Worm (Caenorhabditis elegans) whole organism, dauer: Measurements from ENCODE around the gene cbd-1.
"Not testable (repeated sequence)": the region's sequence is repeated elsewhere in the genome, so short reads cannot be mapped to it uniquely, and the experiment has no call there.

Source experiments
- unc-62 ChIP-seq: sonication (generic microtip); optimal IDR thresholded peaks from 2 replicates; lab custom pipeline; 2017; ENCODE audit warnings: missing biosample characterization, missing genetic modification reagents, missing genetic modification characterization

cbd-1 gene

DNA sequence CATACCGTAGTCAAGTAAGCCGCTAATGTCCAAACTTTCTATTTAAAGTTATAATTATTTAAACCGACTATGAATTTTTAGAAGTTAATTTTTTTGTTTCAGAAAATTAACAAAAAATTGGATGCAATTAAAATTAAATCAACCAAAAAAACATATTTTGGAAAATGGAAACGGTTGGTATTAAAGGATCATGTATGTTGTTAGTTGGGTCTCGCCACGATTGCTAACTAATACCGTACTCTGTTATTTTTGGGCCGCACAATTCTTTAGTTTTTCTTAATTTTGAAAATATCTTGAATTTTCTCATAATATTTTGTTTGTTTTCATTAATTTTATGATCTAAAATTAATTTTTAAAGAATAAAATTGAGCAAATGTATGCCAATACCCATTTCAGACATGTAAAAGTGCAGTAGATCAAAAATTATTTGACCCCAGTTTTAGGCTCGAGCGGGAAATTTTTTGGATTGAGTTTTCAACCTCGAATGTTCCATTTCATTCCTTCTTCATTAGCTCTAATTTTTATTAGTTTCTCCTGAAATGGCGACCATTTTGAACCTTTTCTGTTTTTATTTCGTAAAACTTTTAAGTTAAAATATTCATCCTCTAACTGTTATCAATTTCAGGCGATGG, at the start of gene cbd-1:
Gene cbd-1, plus strand, starts transcription at position 626 of the 632 bp plus-strand sequence.
- no peak for TF ChIP-seq unc-62 (GFP tag; lab: Kevin White, UChicago)

- TF ChIP-seq unc-62 (GFP tag; lab: Kevin White, UChicago): no peak
Observed at ce11 chrIV:11323666-11324065, 49.1 kb upstream of the cbd-1 start.

- not testable (repeated sequence) for TF ChIP-seq unc-62 (GFP tag; lab: Kevin White, UChicago)
Observed at ce11 chrIV:11324741-11325140, 48.0 kb upstream of the cbd-1 start, which contains the start of gene his-48. Gene his-48 (plus strand): TSS chrIV:11324745.

ce11 chrIV:11326939-11327565, 45.7 kb upstream of the cbd-1 start, which contains the start of gene B0035.21:
Gene B0035.21 (plus strand): TSS chrIV:11327260.
- no peak for TF ChIP-seq unc-62 (GFP tag; lab: Kevin White, UChicago)

- TF ChIP-seq unc-62 (GFP tag; lab: Kevin White, UChicago): no peak
Observed at ce11 chrIV:11329269-11329668, 43.5 kb upstream of the cbd-1 start, which contains the start of gene leo-1. Gene leo-1 (minus strand): TSS chrIV:11329369.

ce11 chrIV:11332751-11333150, 40.0 kb upstream of the cbd-1 start, which contains the start of gene sart-3:
Gene sart-3 (minus strand): TSS chrIV:11332969.
- TF ChIP-seq unc-62 (GFP tag; lab: Kevin White, UChicago): no peak

DNA sequence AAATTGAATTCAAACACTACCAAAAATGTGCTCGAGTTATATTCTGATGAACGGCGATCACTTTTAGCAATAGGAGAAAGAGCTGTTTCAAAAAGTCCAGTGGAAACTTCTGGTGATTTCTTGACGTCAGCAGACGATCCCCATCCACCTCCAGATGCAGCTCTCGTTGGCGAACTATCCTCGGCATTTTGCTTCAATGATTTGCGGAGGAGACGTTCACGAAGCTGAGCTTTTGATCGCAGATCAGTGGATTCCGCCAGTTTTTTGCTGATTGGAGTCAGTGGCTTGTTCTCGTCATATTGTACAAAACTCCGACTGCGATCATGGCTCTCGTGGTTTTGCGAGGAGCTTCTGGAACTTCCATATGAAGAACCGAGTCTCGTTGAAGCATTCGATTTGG, 36.6 kb upstream of the cbd-1 start:
- TF ChIP-seq unc-62 (GFP tag; lab: Kevin White, UChicago): no peak

DNA sequence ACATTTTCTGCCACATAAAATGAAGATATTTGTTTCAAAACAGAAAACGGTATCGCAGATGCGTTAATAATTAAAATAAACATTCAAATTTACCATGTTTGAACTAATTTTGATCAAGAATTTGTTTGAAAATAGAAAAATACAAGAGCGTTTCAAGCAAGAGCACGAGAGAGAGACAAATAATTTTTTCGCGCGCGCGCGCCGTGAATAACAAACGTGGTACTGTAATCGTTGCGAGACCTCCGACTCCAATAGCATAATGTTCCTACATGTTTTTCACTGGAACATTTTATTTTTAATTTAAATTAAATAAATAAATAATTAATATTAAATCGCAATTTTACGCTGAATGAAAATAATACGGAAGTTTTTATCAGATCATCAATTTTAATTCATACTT, 35.8 kb upstream of the cbd-1 start, which contains the start of gene F54E12.2:
Gene F54E12.2, minus strand, starts transcription at position 164 of the 400 bp plus-strand sequence.
- TF ChIP-seq unc-62 (GFP tag; lab: Kevin White, UChicago): no peak

ce11 chrIV:11340735-11341443, 31.9 kb upstream of the cbd-1 start:
- TF ChIP-seq unc-62 (GFP tag; lab: Kevin White, UChicago): no peak

DNA sequence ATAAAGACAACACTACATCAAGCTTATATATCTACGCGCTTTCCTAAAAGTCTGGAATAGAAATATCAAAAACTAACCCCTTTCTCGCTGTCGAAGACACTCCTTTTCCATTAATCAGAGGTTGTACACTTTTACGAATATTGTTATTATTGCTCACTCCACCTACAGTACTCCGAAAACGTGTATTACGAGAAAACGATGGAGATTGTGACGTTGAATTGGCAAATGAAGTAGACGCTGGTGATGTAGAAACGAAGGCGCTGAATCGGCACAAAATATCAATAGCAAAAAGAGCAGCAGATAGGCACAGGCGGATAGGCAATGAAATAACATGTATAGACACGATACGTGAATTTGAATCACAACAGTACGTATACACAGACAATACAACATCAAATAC, 28.5 kb upstream of the cbd-1 start:
- TF ChIP-seq unc-62 (GFP tag; lab: Kevin White, UChicago): no peak

- no peak for TF ChIP-seq unc-62 (GFP tag; lab: Kevin White, UChicago)
Observed at ce11 chrIV:11347275-11347674, 25.5 kb upstream of the cbd-1 start.

ce11 chrIV:11348822-11349221, 24.0 kb upstream of the cbd-1 start:
- TF ChIP-seq unc-62 (GFP tag; lab: Kevin White, UChicago): no peak

ce11 chrIV:11349747-11350146, 23.0 kb upstream of the cbd-1 start:
- TF ChIP-seq unc-62 (GFP tag; lab: Kevin White, UChicago): no peak

ce11 chrIV:11350809-11351208, 22.0 kb upstream of the cbd-1 start:
- no peak for TF ChIP-seq unc-62 (GFP tag; lab: Kevin White, UChicago)

DNA sequence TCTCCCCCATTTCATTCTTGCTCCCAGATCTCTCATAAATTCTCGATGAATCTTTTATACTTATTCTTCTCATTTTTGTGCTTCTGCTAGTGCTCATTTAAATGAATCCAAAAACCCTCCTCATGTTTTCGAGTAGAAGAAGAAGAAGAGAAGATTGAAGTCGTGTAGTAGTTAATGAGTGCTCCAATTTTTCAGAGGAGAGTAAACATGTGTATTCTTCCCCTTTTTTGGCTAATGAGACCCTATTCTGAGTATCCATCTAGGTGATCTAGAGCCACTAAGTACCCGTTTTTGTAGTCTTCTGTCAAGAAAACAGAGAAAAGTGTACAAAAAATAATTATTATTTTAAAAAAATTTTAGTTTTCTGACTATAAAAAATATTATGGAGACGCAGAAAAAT, 21.2 kb upstream of the cbd-1 start:
- no peak for TF ChIP-seq unc-62 (GFP tag; lab: Kevin White, UChicago)

DNA sequence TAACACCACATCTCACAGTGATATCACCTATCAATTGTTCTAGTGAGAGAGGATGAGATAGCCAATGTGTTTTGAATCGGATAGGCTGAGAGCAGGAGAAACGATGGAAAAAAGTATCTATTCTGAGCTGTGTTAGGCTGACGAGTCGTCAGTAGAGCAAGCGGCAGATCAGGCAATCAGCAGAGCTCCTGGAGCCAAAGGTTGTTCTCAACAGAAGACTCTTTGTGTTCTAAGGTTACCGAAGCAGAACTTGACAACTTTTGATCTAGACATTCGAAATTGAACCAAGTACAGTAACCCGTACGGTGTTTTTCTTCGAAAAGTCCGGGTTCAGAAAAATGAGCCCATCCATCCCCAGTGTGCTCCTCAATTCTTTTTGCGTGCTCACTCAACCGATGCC, 20.0 kb upstream of the cbd-1 start:
- TF ChIP-seq unc-62 (GFP tag; lab: Kevin White, UChicago): no peak
